Fruit fly (Drosophila melanogaster) whole organism, prepupa: ENCODE results near the gene Clamp.

Source experiments
- Ets96B ChIP-seq: fragments of 200-800 bp; optimal IDR thresholded peaks from 2 replicates; lab custom pipeline; 2019; ENCODE audit warnings: missing biosample characterization, mild to moderate bottlenecking, missing genetic modification characterization, moderate library complexity
- salr ChIP-seq, 2 experiments: fragments of 200-800 bp; sonication (Bioruptor generic); optimal IDR thresholded peaks; 3 replicates each; lab custom pipeline; 2016 to 2018; ENCODE audit warnings: missing biosample characterization in 2 of 2, missing genetic modification characterization in 2 of 2, mild to moderate bottlenecking in 1 of 2

dm6 chr2L:22175101-22175500, 6.2 kb upstream of the Clamp start, which contains the start of gene CG3635:
- TF ChIP-seq salr (GFP tag; optimal IDR thresholded peaks at IDR 0.05; lab: Kevin White, UChicago) (no peak), Ets96B (tag; lab: Kevin White, UChicago) (no peak)
